Fruit fly (Drosophila melanogaster): Measurements from ENCODE around the gene PolrMT.
A peak's percentile ranks its signal among the peaks of the same experiment; 100 is the strongest.

Gene PolrMT

DNA sequence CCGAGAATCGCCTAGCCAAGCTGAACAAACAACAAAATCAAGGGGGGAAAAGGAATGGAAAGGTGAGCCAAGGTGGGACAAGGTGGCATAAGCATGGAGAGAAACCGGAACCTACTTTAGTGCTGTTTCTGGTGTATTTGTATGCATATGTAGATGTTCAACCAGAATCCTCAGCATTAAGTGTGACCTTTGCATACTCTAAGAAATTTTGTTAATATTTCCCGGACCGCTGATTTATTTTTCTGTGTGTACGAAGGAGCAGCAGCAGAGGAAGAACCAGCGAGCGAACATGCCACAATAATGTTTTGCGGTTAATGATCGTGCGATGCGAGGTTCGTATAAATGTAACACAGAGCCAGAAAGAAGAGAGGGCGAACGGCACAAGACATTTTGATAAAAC lies 43.1 kb downstream of the PolrMT start (continued):
- TF ChIP-seq CG11504 (tag; optimal IDR thresholded peaks at IDR 0.05) (no peak), z (GFP tag; IDR thresholded peaks at IDR 0.05) (0 out of 3 replicates have a peak, but pooled peaks have one; percentile 38), lilli (GFP tag; optimal IDR thresholded peaks at IDR 0.05) (no peak), fd3F (GFP tag; optimal IDR thresholded peaks at IDR 0.05) (no peak), ash1 (GFP tag; optimal IDR thresholded peaks at IDR 0.05) (no peak), ap (GFP tag; IDR thresholded peaks at IDR 0.05) (no peak), PHDP (tag; optimal IDR thresholded peaks at IDR 0.05) (no peak), CG14441 (GFP tag; IDR thresholded peaks at IDR 0.05) (0 out of 2 replicates have a peak, but pooled peaks have one; percentile 17), CG1832 (GFP tag; optimal IDR thresholded peaks at IDR 0.05) (no peak), CG18011 (GFP tag; optimal IDR thresholded peaks at IDR 0.05) (no peak), Hr78 (GFP tag; optimal IDR thresholded peaks at IDR 0.05) (peak in 1 of 2 experiments; percentile 12), ac (GFP tag; optimal IDR thresholded peaks at IDR 0.05) (no peak), Max (GFP tag; optimal IDR thresholded peaks at IDR 0.05) (no peak), luna (GFP tag; optimal IDR thresholded peaks at IDR 0.05) (no peak), CG17361 (GFP tag; IDR thresholded peaks at IDR 0.05) (no peak), croc (GFP tag; conservative IDR thresholded peaks at IDR 0.05) (peak; percentile 49; the same call in 2 of the 3 replicates), zen2 (GFP tag; IDR thresholded peaks at IDR 0.05; ENCODE audit: partially characterized antibody) (no peak), CG4282 (GFP tag; optimal IDR thresholded peaks at IDR 0.05) (no peak), caup (GFP tag; optimal IDR thresholded peaks at IDR 0.05; ENCODE audit: severe bottlenecking) (no peak), CG1233 (GFP tag; optimal IDR thresholded peaks at IDR 0.05) (no peak), hth (optimal IDR thresholded peaks at IDR 0.05) (no peak), CHES-1-like (GFP tag; optimal IDR thresholded peaks at IDR 0.05) (no peak), CG16779 (GFP tag; IDR thresholded peaks at IDR 0.05) (no peak), CG1792 (GFP tag; optimal IDR thresholded peaks at IDR 0.05) (no peak), fru (optimal IDR thresholded peaks at IDR 0.05) (no peak), CG4730 (GFP tag; IDR thresholded peaks at IDR 0.05) (no peak), slou (GFP tag; optimal IDR thresholded peaks at IDR 0.05) (no peak), Abd-B (GFP tag; optimal IDR thresholded peaks at IDR 0.05) (no peak), CG12769 (tag; optimal IDR thresholded peaks at IDR 0.05) (no peak), CG18262 (tag; optimal IDR thresholded peaks at IDR 0.05) (peak; percentile 23)

DNA sequence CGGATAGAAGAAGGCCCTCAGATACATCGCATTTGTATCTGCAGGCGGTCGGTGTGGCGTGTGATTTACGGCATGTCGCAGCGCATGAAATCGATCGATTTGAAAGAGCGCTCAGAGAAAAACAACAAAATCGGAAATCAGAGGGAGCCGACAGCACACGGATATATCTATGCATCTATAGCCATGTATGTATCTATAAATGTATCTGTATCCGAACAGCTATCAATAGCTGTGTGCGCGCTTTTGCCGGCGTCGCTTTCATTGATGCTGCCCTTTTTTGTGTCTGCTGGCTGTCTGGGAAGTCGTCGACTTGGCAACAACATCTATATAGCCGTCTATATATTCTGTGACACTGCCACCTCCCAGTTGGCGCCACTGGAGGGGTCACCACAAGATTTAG lies 43.6 kb downstream of the PolrMT start:
- TF ChIP-seq CG32767 (GFP tag; IDR thresholded peaks at IDR 0.05) (peak; percentile 26; the same call in 1 of the 2 replicates), CG3726 (GFP tag; IDR thresholded peaks at IDR 0.05) (no peak), CG2199 (GFP tag; IDR thresholded peaks at IDR 0.05) (peak; percentile 74; the same call in 2 of the 3 replicates), Hr51 (GFP tag; optimal IDR thresholded peaks at IDR 0.05) (no peak), onecut (GFP tag; IDR thresholded peaks at IDR 0.05) (peak; percentile 62), CG7556 (GFP tag; optimal IDR thresholded peaks at IDR 0.05) (no peak), ind (GFP tag; optimal IDR thresholded peaks at IDR 0.05) (no peak), Dll (GFP tag; IDR thresholded peaks at IDR 0.05; ENCODE audit: partially characterized antibody) (no peak), twi (tag; optimal IDR thresholded peaks at IDR 0.05) (no peak), Med (GFP tag) (peak; percentile 71), Adf1 (GFP tag; IDR thresholded peaks at IDR 0.05) (no peak), kni (GFP tag; optimal IDR thresholded peaks at IDR 0.05) (peak; percentile 23), CG42726 (GFP tag; IDR thresholded peaks at IDR 0.05; ENCODE audit: partially characterized antibody) (no peak), Dbx (GFP tag; IDR thresholded peaks at IDR 0.05) (no peak), sima (GFP tag; optimal IDR thresholded peaks at IDR 0.05) (no peak), Camta (GFP tag; optimal IDR thresholded peaks at IDR 0.05) (no peak), tap (tag; optimal IDR thresholded peaks at IDR 0.05) (no peak), Hr78 (GFP tag; optimal IDR thresholded peaks at IDR 0.05) (peak in 1 of 2 experiments; percentile 52), cg (GFP tag; optimal IDR thresholded peaks at IDR 0.05) (peak; percentile 49), hbn (GFP tag; IDR thresholded peaks at IDR 0.05; ENCODE audit: partially characterized antibody) (no peak), CG30431 (GFP tag; optimal IDR thresholded peaks at IDR 0.05) (no peak), CG16779 (GFP tag; IDR thresholded peaks at IDR 0.05) (no peak), emc (GFP tag; optimal IDR thresholded peaks at IDR 0.05) (no peak), jumu (GFP tag; optimal IDR thresholded peaks at IDR 0.05) (no peak)
